Fruit fly (Drosophila melanogaster) whole organism, embryonic: ENCODE measurements around the gene Cpr66Cb.

ENCODE experiments used
- Abd-B ChIP-seq: fragments of 200-800 bp; sonication (Bioruptor generic); optimal IDR thresholded peaks from 2 replicates; lab custom pipeline; 2018; ENCODE audit warnings: missing biosample characterization, mild to moderate bottlenecking, missing genetic modification characterization, moderate library complexity
- Adf1 ChIP-seq: fragments of 200-800 bp; sonication (Bioruptor generic); IDR thresholded peaks from 2 replicates; pipeline ENCODE4 v1.3.6; 2022; ENCODE audit warnings: missing biosample characterization, missing genetic modification characterization
- Atf6 ChIP-seq: fragments of 200-800 bp; sonication (Bioruptor generic); IDR thresholded peaks from 2 replicates; pipeline ENCODE4 v1.3.6; 2022; ENCODE audit warnings: missing biosample characterization, missing genetic modification characterization
- Bgb ChIP-seq: fragments of 200-800 bp; sonication (Bioruptor generic); IDR thresholded peaks from 2 replicates; pipeline ENCODE4 v1.3.6; 2022; ENCODE audit warnings: missing biosample characterization, missing genetic modification characterization; ENCODE audit not compliant: partially characterized antibody
- CG10267 ChIP-seq: fragments of 200-800 bp; sonication (Bioruptor generic); optimal IDR thresholded peaks from 2 replicates; lab custom pipeline; 2018; ENCODE audit warnings: missing biosample characterization, mild to moderate bottlenecking, missing genetic modification characterization, moderate library complexity
- CG12155 ChIP-seq: fragments of 200-800 bp; sonication (Bioruptor generic); optimal IDR thresholded peaks from 3 replicates; lab custom pipeline; 2016; ENCODE audit warnings: missing biosample characterization, missing genetic modification characterization
- CG1233 ChIP-seq: fragments of 200-800 bp; sonication (Bioruptor generic); optimal IDR thresholded peaks from 4 replicates; lab custom pipeline; 2018; ENCODE audit warnings: missing biosample characterization, mild to moderate bottlenecking, missing genetic modification characterization
- CG14441 ChIP-seq: fragments of 200-800 bp; sonication (Bioruptor generic); IDR thresholded peaks from 2 replicates; pipeline ENCODE4 v1.3.6; 2022; ENCODE audit warnings: missing biosample characterization, missing genetic modification characterization
- CG1529 ChIP-seq: fragments of 200-800 bp; sonication (Bioruptor generic); optimal IDR thresholded peaks from 3 replicates; lab custom pipeline; 2018; ENCODE audit warnings: missing biosample characterization, missing genetic modification characterization
- CG16813 ChIP-seq: fragments of 200-800 bp; sonication (Bioruptor generic); IDR thresholded peaks from 3 replicates; pipeline ENCODE4 v1.3.6; 2022; ENCODE audit warnings: missing biosample characterization, missing genetic modification characterization; ENCODE audit not compliant: partially characterized antibody
- CG17361 ChIP-seq: fragments of 200-800 bp; sonication (Bioruptor generic); IDR thresholded peaks from 3 replicates; pipeline ENCODE4 v1.3.6; 2022; ENCODE audit warnings: missing biosample characterization, missing genetic modification characterization
- CG17568 ChIP-seq: fragments of 200-800 bp; sonication (Bioruptor generic); optimal IDR thresholded peaks from 2 replicates; lab custom pipeline; 2018; ENCODE audit warnings: missing biosample characterization, mild to moderate bottlenecking, missing genetic modification characterization, moderate library complexity
- CG18262 ChIP-seq: fragments of 200-800 bp; optimal IDR thresholded peaks from 3 replicates; lab custom pipeline; 2019; ENCODE audit warnings: missing biosample characterization, mild to moderate bottlenecking, missing genetic modification characterization, moderate library complexity
- CG3281 ChIP-seq: fragments of 200-800 bp; sonication (Bioruptor generic); optimal IDR thresholded peaks from 3 replicates; lab custom pipeline; 2017; ENCODE audit warnings: missing biosample characterization, mild to moderate bottlenecking, missing genetic modification characterization
- CG33213 ChIP-seq: fragments of 200-800 bp; sonication (Bioruptor generic); optimal IDR thresholded peaks from 3 replicates; lab custom pipeline; 2016; ENCODE audit warnings: missing biosample characterization, missing genetic modification characterization
- CG34224 ChIP-seq: fragments of 200-800 bp; sonication (Bioruptor generic); IDR thresholded peaks from 3 replicates; pipeline ENCODE4 v1.3.6; 2022; ENCODE audit warnings: missing biosample characterization, missing genetic modification characterization; ENCODE audit not compliant: partially characterized antibody
- CG34376 ChIP-seq: fragments of 200-800 bp; sonication (Bioruptor generic); optimal IDR thresholded peaks from 2 replicates; lab custom pipeline; 2018; ENCODE audit warnings: missing biosample characterization, mild to moderate bottlenecking, missing genetic modification characterization
- CG4328 ChIP-seq: fragments of 200-800 bp; sonication (Bioruptor generic); optimal IDR thresholded peaks from 3 replicates; lab custom pipeline; 2017; ENCODE audit warnings: missing biosample characterization, missing genetic modification reagents, missing genetic modification characterization
- CG4617 ChIP-seq: fragments of 200-800 bp; sonication (Bioruptor generic); optimal IDR thresholded peaks from 3 replicates; lab custom pipeline; 2016; ENCODE audit warnings: missing biosample characterization, missing genetic modification characterization, borderline replicate concordance
- CG4854 ChIP-seq: fragments of 200-800 bp; sonication (Bioruptor generic); optimal IDR thresholded peaks from 2 replicates; lab custom pipeline; 2016; ENCODE audit warnings: missing biosample characterization, missing genetic modification characterization, inconsistent platforms
- CG6765 ChIP-seq: fragments of 200-800 bp; sonication (Bioruptor generic); optimal IDR thresholded peaks from 3 replicates; lab custom pipeline; 2017; ENCODE audit warnings: missing biosample characterization, mild to moderate bottlenecking, missing genetic modification characterization
- CG7786 ChIP-seq: fragments of 200-800 bp; sonication (Bioruptor generic); optimal IDR thresholded peaks from 2 replicates; lab custom pipeline; 2016; ENCODE audit warnings: missing biosample characterization, missing genetic modification characterization
- CG8290 ChIP-seq, 3 experiments: fragments of 200-800 bp; sonication (Bioruptor generic); optimal IDR thresholded peaks; 2 replicates each; lab custom pipeline; 2016 to 2019; ENCODE audit warnings: missing biosample characterization in 3 of 3, missing genetic modification characterization in 3 of 3, mild to moderate bottlenecking in 2 of 3, moderate library complexity in 1 of 3
- CG9727 ChIP-seq: fragments of 200-800 bp; sonication (Bioruptor generic); optimal IDR thresholded peaks from 3 replicates; lab custom pipeline; 2017; ENCODE audit warnings: missing biosample characterization, mild to moderate bottlenecking, missing genetic modification characterization
- E2f2 ChIP-seq: fragments of 200-800 bp; sonication (Bioruptor generic); IDR thresholded peaks from 2 replicates; pipeline ENCODE4 v1.3.6; 2022; ENCODE audit warnings: missing biosample characterization, missing genetic modification characterization
- Ets65A ChIP-seq: fragments of 200-800 bp; sonication (Bioruptor generic); peaks from one replicate; lab custom pipeline; 2016; ENCODE audit warnings: missing biosample characterization, missing genetic modification characterization
- Fer1 ChIP-seq: fragments of 200-800 bp; sonication (Bioruptor generic); optimal IDR thresholded peaks from 2 replicates; lab custom pipeline; 2017; ENCODE audit warnings: missing biosample characterization, mild to moderate bottlenecking, missing genetic modification characterization
- H15 ChIP-seq: fragments of 200-800 bp; sonication (Bioruptor generic); IDR thresholded peaks from 3 replicates; pipeline ENCODE4 v1.3.6; 2022; ENCODE audit warnings: missing biosample characterization, missing genetic modification characterization
- Hr3 ChIP-seq: fragments of 200-800 bp; sonication (Bioruptor generic); optimal IDR thresholded peaks from 3 replicates; lab custom pipeline; 2016; ENCODE audit warnings: missing biosample characterization, missing genetic modification characterization
- Hr78 ChIP-seq, 2 experiments: fragments of 200-800 bp in 1 of 2; fragments of >200 bp in 1 of 2; sonication (Bioruptor generic) in 1 of 2; optimal IDR thresholded peaks; 2 replicates each; lab custom pipeline; 2017 to 2019; ENCODE audit warnings: missing biosample characterization in 2 of 2, missing genetic modification characterization in 2 of 2, mild to moderate bottlenecking in 1 of 2, moderate library complexity in 1 of 2
- Mrtf ChIP-seq: fragments of 200-800 bp; sonication (Bioruptor generic); IDR thresholded peaks from 3 replicates; pipeline ENCODE4 v1.3.6; 2022; ENCODE audit warnings: missing biosample characterization, missing genetic modification characterization
- Rfx ChIP-seq: fragments of 200-800 bp; sonication (Bioruptor generic); IDR thresholded peaks from 2 replicates; pipeline ENCODE4 v1.3.6; 2022; ENCODE audit warnings: missing biosample characterization, missing genetic modification characterization
- Usf ChIP-seq: fragments of 200-800 bp; sonication (Bioruptor generic); optimal IDR thresholded peaks from 2 replicates; lab custom pipeline; 2017; ENCODE audit warnings: missing genotype, missing biosample characterization, missing genetic modification characterization
- Xrp1 ChIP-seq: fragments of 200-800 bp; sonication (Bioruptor generic); IDR thresholded peaks from 2 replicates; pipeline ENCODE4 v1.3.6; 2022; ENCODE audit warnings: missing biosample characterization, missing genetic modification characterization
- bbx ChIP-seq: fragments of 200-800 bp; sonication (Bioruptor generic); IDR thresholded peaks from 2 replicates; pipeline ENCODE4 v1.3.6; 2022; ENCODE audit warnings: missing biosample characterization, missing genetic modification characterization; ENCODE audit not compliant: partially characterized antibody
- exex ChIP-seq: fragments of 200-800 bp; sonication (Bioruptor generic); optimal IDR thresholded peaks from 4 replicates; lab custom pipeline; 2018; ENCODE audit warnings: missing biosample characterization, mild to moderate bottlenecking, missing genetic modification characterization, moderate library complexity
- gem ChIP-seq: fragments of 200-800 bp; sonication (Bioruptor generic); optimal IDR thresholded peaks from 2 replicates; lab custom pipeline; 2019; ENCODE audit warnings: missing biosample characterization, mild to moderate bottlenecking, missing genetic modification characterization, moderate library complexity
- gro ChIP-seq: fragments of 200-800 bp; sonication (Bioruptor generic); optimal IDR thresholded peaks from 2 replicates; lab custom pipeline; 2016; ENCODE audit warnings: missing biosample characterization, missing genetic modification characterization
- gsb-n ChIP-seq: fragments of 200-800 bp; sonication (Bioruptor generic); optimal IDR thresholded peaks from 3 replicates; lab custom pipeline; 2018; ENCODE audit warnings: missing biosample characterization, mild to moderate bottlenecking, missing genetic modification characterization
- nom ChIP-seq: fragments of 200-800 bp; sonication (Bioruptor generic); optimal IDR thresholded peaks from 2 replicates; lab custom pipeline; 2017; ENCODE audit warnings: missing biosample characterization, missing genetic modification characterization, mild to moderate bottlenecking, moderate library complexity, missing genetic modification reagents
- p53 ChIP-seq: fragments of 200-800 bp; sonication (Bioruptor generic); optimal IDR thresholded peaks from 2 replicates; lab custom pipeline; 2016; ENCODE audit warnings: missing biosample characterization, missing genetic modification characterization
- sens ChIP-seq: fragments of 200-800 bp; sonication (Bioruptor generic); peaks from one replicate; lab custom pipeline; 2016; ENCODE audit warnings: missing biosample characterization, missing genetic modification characterization
- seq ChIP-seq: fragments of 200-800 bp; sonication (Bioruptor generic); IDR thresholded peaks from 2 replicates; pipeline ENCODE4 v1.3.6; 2022; ENCODE audit warnings: missing biosample characterization, missing genetic modification characterization
- shn ChIP-seq: fragments of 200-800 bp; sonication (Bioruptor generic); optimal IDR thresholded peaks from 3 replicates; lab custom pipeline; 2016; ENCODE audit warnings: missing biosample characterization, missing genetic modification characterization
- tll ChIP-seq, 2 experiments: fragments of 200-800 bp in 1 of 2; fragments of >200 bp in 1 of 2; sonication (Bioruptor generic) in 1 of 2; optimal IDR thresholded peaks; 2 replicates each; lab custom pipeline; 2017 to 2019; ENCODE audit warnings: missing biosample characterization in 2 of 2, missing genetic modification characterization in 2 of 2, mild to moderate bottlenecking in 1 of 2, moderate library complexity in 1 of 2
- vnd ChIP-seq: fragments of 200-800 bp; sonication (Bioruptor generic); IDR thresholded peaks from 3 replicates; pipeline ENCODE4 v1.3.6; 2022; ENCODE audit warnings: missing biosample characterization, missing genetic modification characterization; ENCODE audit not compliant: partially characterized antibody
- vvl ChIP-seq: fragments of 200-800 bp; sonication (Bioruptor generic); IDR thresholded peaks from 2 replicates; pipeline ENCODE4 v1.3.6; 2022; ENCODE audit warnings: missing biosample characterization, missing genetic modification characterization

The Cpr66Cb gene

DNA sequence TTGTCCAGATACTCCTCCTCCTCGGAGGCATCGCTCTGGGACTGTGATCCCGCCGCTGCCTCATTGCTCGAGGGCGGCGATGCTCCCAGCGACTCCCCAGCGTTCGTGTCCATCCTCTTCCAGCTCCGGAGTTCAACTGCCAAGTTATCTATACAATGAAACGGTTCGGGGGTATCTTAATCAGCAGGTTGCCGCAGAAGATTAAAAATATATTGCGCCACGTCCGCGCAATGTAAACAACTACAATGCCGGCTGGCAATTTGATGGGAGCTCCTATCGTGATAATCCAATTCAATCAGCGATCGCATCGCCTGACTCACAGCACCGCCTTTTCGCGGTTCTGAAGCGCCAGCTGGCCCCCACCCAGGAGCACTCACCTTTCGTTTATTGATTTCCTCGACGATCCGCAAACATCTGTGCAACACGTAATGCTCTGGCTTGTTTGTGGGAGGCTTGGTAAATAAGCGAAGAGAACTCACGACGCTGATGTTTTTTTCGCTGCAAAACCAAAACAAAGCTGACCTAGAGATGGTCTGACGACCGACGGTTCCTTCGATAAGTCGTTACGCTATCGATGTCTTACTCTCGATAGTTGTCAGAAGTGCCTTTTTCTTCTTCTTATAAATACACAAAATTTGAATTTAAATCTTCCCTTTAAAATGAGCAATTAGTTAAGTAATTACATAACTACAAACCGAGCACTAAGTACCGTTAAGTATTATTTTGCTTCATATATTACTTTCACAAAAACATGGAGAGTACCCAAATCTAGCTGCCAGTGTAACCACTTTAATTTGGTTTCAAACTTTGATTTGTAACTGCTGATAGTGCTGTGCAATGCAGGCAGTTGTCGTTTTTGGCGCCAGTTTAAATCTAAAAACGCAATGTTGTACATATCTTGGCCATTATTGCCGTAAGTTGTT, 46.9 kb upstream of the Cpr66Cb start, which contains the start of gene cert:
Gene cert, minus strand, starts transcription at position 535 of the 923 bp plus-strand sequence.
- TF ChIP-seq CG1529 (GFP tag; lab: Kevin White, UChicago) (no peak), H15 (GFP tag; lab: Robert Waterston, UW) (no peak), CG34224 (GFP tag; lab: Robert Waterston, UW) (peak; percentile 73), Abd-B (peak; percentile 16), vvl (GFP tag; lab: Robert Waterston, UW) (0 out of 2 replicates have a peak, but pooled peaks have one; percentile 29), p53 (peak; percentile 38), gsb-n (tag; lab: Kevin White, UChicago) (peak; percentile 37), Fer1 (peak; percentile 44), shn (peak; percentile 29), CG4854 (GFP tag; lab: Kevin White, UChicago) (peak; percentile 31), Xrp1 (0 out of 2 replicates have a peak, but pooled peaks have one; percentile 14), CG14441 (no peak), Hr3 (GFP tag; lab: Kevin White, UChicago) (peak; percentile 21), Rfx (GFP tag; lab: Robert Waterston, UW) (0 out of 2 replicates have a peak, but pooled peaks have one; percentile 30), Ets65A (peak; percentile 94), CG9727 (GFP tag; lab: Kevin White, UChicago) (peak; percentile 28), CG4617 (GFP tag; lab: Kevin White, UChicago) (peak; percentile 37), CG16813 (GFP tag; lab: Robert Waterston, UW) (peak; percentile 89), CG17568 (GFP tag; lab: Kevin White, UChicago) (peak; percentile 33), Bgb (GFP tag; lab: Robert Waterston, UW) (peak; percentile 90), CG1233 (GFP tag; lab: Kevin White, UChicago) (no peak), nom (GFP tag; lab: Kevin White, UChicago) (peak; percentile 26), CG7786 (peak; percentile 36), exex (tag; lab: Kevin White, UChicago) (peak; percentile 67), CG34376 (peak; percentile 33), CG12155 (peak; percentile 16), Hr78 (GFP tag; optimal IDR thresholded peaks at IDR 0.05; lab: Kevin White, UChicago) (peak in 1 of 2 experiments; percentile 76), CG8290 (GFP tag; optimal IDR thresholded peaks at IDR 0.05; lab: Kevin White, UChicago) (no peak), CG8290 (tag; optimal IDR thresholded peaks at IDR 0.05; lab: Kevin White, UChicago) (no peak), Usf (GFP tag; lab: Kevin White, UChicago) (no peak), sens (GFP tag; lab: Kevin White, UChicago) (peak; percentile 93), CG18262 (tag; lab: Kevin White, UChicago) (no peak), Adf1 (GFP tag; lab: Robert Waterston, UW) (peak; percentile 17), CG6765 (peak; percentile 22), tll (GFP tag; optimal IDR thresholded peaks at IDR 0.05; lab: Kevin White, UChicago) (peak; percentile 22 to 64), CG33213 (GFP tag; lab: Kevin White, UChicago) (peak; percentile 17), CG17361 (GFP tag; lab: Robert Waterston, UW) (peak; percentile 63; the same call in 2 of the 3 replicates), gem (peak; percentile 11), E2f2 (GFP tag; lab: Robert Waterston, UW) (peak; percentile 92), seq (GFP tag; lab: Robert Waterston, UW) (no peak), CG4328 (GFP tag; lab: Kevin White, UChicago) (peak; percentile 19), gro (peak; percentile 23), bbx (GFP tag; lab: Robert Waterston, UW) (peak; percentile 82), CG10267 (tag; lab: Kevin White, UChicago) (peak; percentile 92), CG3281 (no peak), vnd (peak; percentile 90), Mrtf (GFP tag; lab: Robert Waterston, UW) (no peak), Atf6 (GFP tag; lab: Robert Waterston, UW) (0 out of 2 replicates have a peak, but pooled peaks have one; percentile 14)
